Fruit fly (Drosophila melanogaster) whole organism, prepupa: ENCODE results near the gene Awh.

Source experiments
- Blimp-1 ChIP-seq: fragments of 200-800 bp; sonication (Bioruptor generic); optimal IDR thresholded peaks from 3 replicates; lab custom pipeline; 2017; ENCODE audit warnings: missing biosample characterization, missing genetic modification characterization, mild to moderate bottlenecking, moderate library complexity, missing genetic modification reagents
- CG6276 ChIP-seq: fragments of 200-800 bp; sonication (Bioruptor generic); optimal IDR thresholded peaks from 2 replicates; lab custom pipeline; 2017; ENCODE audit warnings: missing biosample characterization, mild to moderate bottlenecking, missing genetic modification characterization
- Gug ChIP-seq: fragments of 200-800 bp; sonication (Bioruptor generic); IDR thresholded peaks from 2 replicates; pipeline ENCODE4 v1.3.6; 2022; ENCODE audit warnings: missing biosample characterization, missing genetic modification characterization
- Sox102F ChIP-seq: fragments of 200-800 bp; sonication (Bioruptor generic); optimal IDR thresholded peaks from 2 replicates; lab custom pipeline; 2016; ENCODE audit warnings: missing biosample characterization, mild to moderate bottlenecking, missing genetic modification characterization
- Sox15 ChIP-seq: fragments of 200-800 bp; sonication (Bioruptor generic); optimal IDR thresholded peaks from 3 replicates; lab custom pipeline; 2016; ENCODE audit warnings: missing biosample characterization, missing genetic modification characterization
- svp ChIP-seq: fragments of 200-800 bp; sonication (Bioruptor generic); peaks from one replicate; lab custom pipeline; 2016; ENCODE audit warnings: missing biosample characterization, missing genetic modification characterization

DNA sequence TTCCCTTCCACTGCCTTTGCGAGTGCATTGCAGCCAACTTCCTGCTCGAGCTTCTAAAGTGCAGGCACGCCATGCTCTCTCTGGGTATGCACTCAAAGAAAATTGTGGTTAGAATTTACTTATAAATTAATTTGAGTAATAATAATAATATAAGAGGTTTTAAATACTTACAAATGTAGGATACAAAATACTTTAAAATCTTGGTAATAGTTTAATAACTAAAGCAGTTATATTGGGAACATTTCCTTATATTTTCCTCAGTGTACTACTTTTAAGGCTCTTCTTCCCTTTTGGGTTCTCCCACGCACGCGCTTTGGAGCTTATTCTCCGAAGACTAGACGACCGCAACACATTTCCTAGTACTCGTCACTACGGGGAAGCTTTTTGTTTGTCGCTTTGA is 19.5 kb upstream of the Awh start:
- TF ChIP-seq Sox15 (GFP tag; lab: Kevin White, UChicago) (peak; percentile 14), CG6276 (GFP tag; lab: Kevin White, UChicago) (peak; percentile 58), Gug (GFP tag; lab: Robert Waterston, UW) (peak; percentile 68), Blimp-1 (GFP tag; lab: Kevin White, UChicago) (peak; percentile 22), Sox102F (GFP tag; lab: Kevin White, UChicago) (peak; percentile 46), svp (GFP tag; lab: Kevin White, UChicago) (no peak)
